Worm (Caenorhabditis elegans) whole organism, mixed stage, embryonic: Measurements from ENCODE around the gene F31D5.7.

Experiments
- mab-5 ChIP-seq: fragments of 150-350 bp; optimal IDR thresholded peaks from 2 replicates; lab custom pipeline; 2014; ENCODE audit warnings: missing biosample characterization, missing genetic modification characterization
- nhr-12 ChIP-seq: fragments of 150-350 bp; optimal IDR thresholded peaks from 2 replicates; lab custom pipeline; 2014; ENCODE audit warnings: missing biosample characterization, missing genetic modification characterization
- nhr-28 ChIP-seq: fragments of 150-350 bp; optimal IDR thresholded peaks from 2 replicates; lab custom pipeline; 2014; ENCODE audit warnings: missing biosample characterization, missing genetic modification characterization
- unc-120 ChIP-seq: sonication (generic microtip); optimal IDR thresholded peaks from 2 replicates; lab custom pipeline; 2017; ENCODE audit warnings: missing genetic modification characterization, missing compliant biosample characterization; ENCODE audit not compliant: poor library complexity, severe bottlenecking
- unc-62 ChIP-seq: fragments of 150-350 bp; optimal IDR thresholded peaks from 2 replicates; lab custom pipeline; 2014; ENCODE audit warnings: missing biosample characterization, missing genetic modification reagents, missing genetic modification characterization

DNA sequence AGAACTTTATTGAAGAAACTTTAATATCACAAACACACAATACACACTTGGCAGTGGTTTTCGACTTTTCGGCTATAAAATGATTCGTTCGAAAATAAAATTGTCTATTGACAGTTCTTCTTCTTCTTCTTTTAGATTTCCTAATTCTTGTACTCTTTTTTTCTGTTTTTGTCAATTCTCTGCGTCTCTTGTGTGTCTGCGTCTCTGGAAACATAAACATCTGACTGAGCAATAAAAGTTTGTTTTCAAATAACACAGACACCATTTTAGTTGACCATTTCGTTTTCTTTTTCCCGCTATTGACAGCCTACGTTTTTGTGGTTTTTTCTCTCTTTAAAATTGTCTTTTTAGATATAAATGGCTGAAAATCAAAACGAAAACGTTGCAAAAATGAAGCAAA, 31.3 kb upstream of the F31D5.7 start, which contains the start of gene R03H10.1:
- TF ChIP-seq unc-120 (tag; lab: Kevin White, UChicago) (no peak), unc-62 (GFP tag; lab: Kevin White, UChicago) (no peak), nhr-28 (tag; lab: Kevin White, UChicago) (no peak), nhr-12 (tag; lab: Kevin White, UChicago) (no peak), mab-5 (tag; lab: Kevin White, UChicago) (no peak)
